Fruit fly (Drosophila melanogaster): ENCODE measurements around the gene CG17190.

The CG17190 gene

dm6 chr3R:20031764-20032079 lies 18.4 kb upstream of the CG17190 start, which contains the start of gene idc:
Gene idc, plus strand, starts transcription at chr3R:20031823.
- TF ChIP-seq D1 (tag; optimal IDR thresholded peaks at IDR 0.05) = no peak
- no peak for TF ChIP-seq gl (tag; optimal IDR thresholded peaks at IDR 0.05)
- no peak for TF ChIP-seq CG9948 (tag; optimal IDR thresholded peaks at IDR 0.05)
- TF ChIP-seq Pif1B (GFP tag; optimal IDR thresholded peaks at IDR 0.05) = no peak
- TF ChIP-seq CG13204 (GFP tag; optimal IDR thresholded peaks at IDR 0.05) = no peak
- no peak for TF ChIP-seq CG8159 (tag; optimal IDR thresholded peaks at IDR 0.05)
- TF ChIP-seq Pif1A (GFP tag; optimal IDR thresholded peaks at IDR 0.05) = no peak

- TF ChIP-seq Ets98B (GFP tag; IDR thresholded peaks at IDR 0.05) (0 out of 2 replicates have a peak, but pooled peaks have one; percentile 31), CG4496 (GFP tag; IDR thresholded peaks at IDR 0.05) (peak; percentile 33; the same call in 2 of the 3 replicates), CG10348 (GFP tag; IDR thresholded peaks at IDR 0.05) (peak; percentile 69), CG34367 (tag; optimal IDR thresholded peaks at IDR 0.05) (peak; percentile 60), Pif1A (GFP tag; optimal IDR thresholded peaks at IDR 0.05) (no peak), CG32121 (GFP tag; IDR thresholded peaks at IDR 0.05) (peak; percentile 42; the same call in 1 of the 2 replicates), Snoo (tag; optimal IDR thresholded peaks at IDR 0.05) (peak; percentile 59), rn (GFP tag; IDR thresholded peaks at IDR 0.05) (peak; percentile 31; the same call in 1 of the 2 replicates), CG8159 (tag; optimal IDR thresholded peaks at IDR 0.05) (peak; percentile 79), CG15710 (tag; optimal IDR thresholded peaks at IDR 0.05) (peak; percentile 77), CG8301 (tag; optimal IDR thresholded peaks at IDR 0.05) (no peak), gl (tag; optimal IDR thresholded peaks at IDR 0.05) (peak; percentile 0), CG17806 (tag; optimal IDR thresholded peaks at IDR 0.05) (peak; percentile 64), CG9948 (tag; optimal IDR thresholded peaks at IDR 0.05) (peak; percentile 76), CG13204 (GFP tag; optimal IDR thresholded peaks at IDR 0.05) (no peak), CG14655 (GFP tag; optimal IDR thresholded peaks at IDR 0.05) (no peak)
Measured at dm6 chr3R:20031043-20031763, 17.9 kb upstream of the CG17190 start, which contains the start of gene trem. Gene trem, minus strand, starts transcription at chr3R:20031309.

dm6 chr3R:20027841-20028240 lies 14.5 kb upstream of the CG17190 start, which contains the start of the genes CG4424 and CG4854:
Gene CG4424, minus strand, starts transcription at chr3R:20028040.
Gene CG4854, plus strand, starts transcription at chr3R:20028058.
- TF ChIP-seq Ets98B (GFP tag; IDR thresholded peaks at IDR 0.05) (no peak), CG8159 (tag; optimal IDR thresholded peaks at IDR 0.05) (no peak), rn (GFP tag; IDR thresholded peaks at IDR 0.05) (no peak), CG4496 (GFP tag; IDR thresholded peaks at IDR 0.05) (no peak), CG8301 (tag; optimal IDR thresholded peaks at IDR 0.05) (no peak), Pif1A (GFP tag; optimal IDR thresholded peaks at IDR 0.05) (no peak), CG34367 (tag; optimal IDR thresholded peaks at IDR 0.05) (no peak), CG14655 (GFP tag; optimal IDR thresholded peaks at IDR 0.05) (no peak), EcR (GFP tag; optimal IDR thresholded peaks at IDR 0.05) (no peak), CG12605 (GFP tag; IDR thresholded peaks at IDR 0.05) (no peak), fd96Ca (GFP tag; IDR thresholded peaks at IDR 0.05) (no peak), D1 (tag; optimal IDR thresholded peaks at IDR 0.05) (no peak)

- TF ChIP-seq CG12605 (GFP tag; IDR thresholded peaks at IDR 0.05) = peak; percentile 52
- TF ChIP-seq CG15710 (tag; optimal IDR thresholded peaks at IDR 0.05) = peak; percentile 88
- TF ChIP-seq D1 (tag; optimal IDR thresholded peaks at IDR 0.05) = no peak
- peak; percentile 23 for TF ChIP-seq rn (GFP tag; IDR thresholded peaks at IDR 0.05)
- peak; percentile 62; the same call in 2 of the 3 replicates for TF ChIP-seq fd96Ca (GFP tag; IDR thresholded peaks at IDR 0.05)
- no peak for TF ChIP-seq gl (tag; optimal IDR thresholded peaks at IDR 0.05)
- no peak for TF ChIP-seq Pif1A (GFP tag; optimal IDR thresholded peaks at IDR 0.05)
- no peak for TF ChIP-seq CG14655 (GFP tag; optimal IDR thresholded peaks at IDR 0.05)
- peak; percentile 66 for TF ChIP-seq CG32121 (GFP tag; IDR thresholded peaks at IDR 0.05)
- TF ChIP-seq Ets98B (GFP tag; IDR thresholded peaks at IDR 0.05) = peak; percentile 30; the same call in 1 of the 2 replicates
- no peak for TF ChIP-seq CG10348 (GFP tag; IDR thresholded peaks at IDR 0.05)
- TF ChIP-seq CG4496 (GFP tag; IDR thresholded peaks at IDR 0.05) = peak; percentile 39; the same call in 2 of the 3 replicates
- TF ChIP-seq CG9948 (tag; optimal IDR thresholded peaks at IDR 0.05) = peak; percentile 81
- no peak for TF ChIP-seq Pif1B (GFP tag; optimal IDR thresholded peaks at IDR 0.05)
- TF ChIP-seq CG34367 (tag; optimal IDR thresholded peaks at IDR 0.05) = peak; percentile 83
- TF ChIP-seq CG13204 (GFP tag; optimal IDR thresholded peaks at IDR 0.05) = no peak
- no peak for TF ChIP-seq EcR (GFP tag; optimal IDR thresholded peaks at IDR 0.05)
- peak; percentile 51 for TF ChIP-seq CG8301 (tag; optimal IDR thresholded peaks at IDR 0.05)
- peak; percentile 46 for TF ChIP-seq CG17806 (tag; optimal IDR thresholded peaks at IDR 0.05)
- peak; percentile 72 for TF ChIP-seq CG8159 (tag; optimal IDR thresholded peaks at IDR 0.05)
- TF ChIP-seq Snoo (tag; optimal IDR thresholded peaks at IDR 0.05) = peak; percentile 85
Measured at dm6 chr3R:20021152-20021769, 8.0 kb upstream of the CG17190 start, which contains the start of the genes PIG-L and psidin. Gene PIG-L, minus strand, starts transcription at chr3R:20021338. Gene psidin, plus strand, starts transcription at chr3R:20021704.

- TF ChIP-seq CG15710 (tag; optimal IDR thresholded peaks at IDR 0.05) (no peak), fd96Ca (GFP tag; IDR thresholded peaks at IDR 0.05) (no peak), CG17806 (tag; optimal IDR thresholded peaks at IDR 0.05) (no peak), rn (GFP tag; IDR thresholded peaks at IDR 0.05) (no peak), gl (tag; optimal IDR thresholded peaks at IDR 0.05) (no peak), CG4496 (GFP tag; IDR thresholded peaks at IDR 0.05) (no peak), CG8301 (tag; optimal IDR thresholded peaks at IDR 0.05) (no peak), CG9948 (tag; optimal IDR thresholded peaks at IDR 0.05) (no peak), Ets98B (GFP tag; IDR thresholded peaks at IDR 0.05) (no peak), CG32121 (GFP tag; IDR thresholded peaks at IDR 0.05) (no peak), CG34367 (tag; optimal IDR thresholded peaks at IDR 0.05) (no peak), D1 (tag; optimal IDR thresholded peaks at IDR 0.05) (no peak), Snoo (tag; optimal IDR thresholded peaks at IDR 0.05) (no peak), Pif1B (GFP tag; optimal IDR thresholded peaks at IDR 0.05) (no peak)
Measured at dm6 chr3R:20012688-20013087, 616 bp downstream of the CG17190 start.
